Worm (Caenorhabditis elegans) whole organism, L1 larva: ENCODE results near the gene eelo-2.

Experiments
- elt-3 ChIP-seq, 6 experiments: fragments of 150-350 bp in 1 of 6; sonication (generic microtip); optimal IDR thresholded peaks; 2 replicates each; lab custom pipeline; 2017 to 2018; ENCODE audit warnings: missing biosample characterization in 6 of 6, missing genetic modification characterization in 6 of 6, inconsistent platforms in 1 of 6
- fkh-8 ChIP-seq: sonication (generic microtip); optimal IDR thresholded peaks from 2 replicates; lab custom pipeline; 2016; ENCODE audit warnings: mild to moderate bottlenecking, missing genetic modification characterization, missing compliant biosample characterization
- mef-2 ChIP-seq: fragments of 150-350 bp; optimal IDR thresholded peaks from 2 replicates; lab custom pipeline; 2014; ENCODE audit warnings: missing biosample characterization, missing genetic modification characterization
- mep-1 ChIP-seq: fragments of 150-350 bp; optimal IDR thresholded peaks from 2 replicates; lab custom pipeline; 2014; ENCODE audit warnings: missing biosample characterization, missing genetic modification characterization
- sptf-1 ChIP-seq: fragments of 150-350 bp; optimal IDR thresholded peaks from 2 replicates; lab custom pipeline; 2014; ENCODE audit warnings: missing biosample characterization, missing genetic modification characterization
- zag-1 ChIP-seq: fragments of 150-350 bp; optimal IDR thresholded peaks from 2 replicates; lab custom pipeline; 2014; ENCODE audit warnings: missing biosample characterization, missing genetic modification characterization

- no peak for TF ChIP-seq fkh-8 (tag; lab: Kevin White, UChicago)
- no peak for TF ChIP-seq zag-1 (tag; lab: Kevin White, UChicago)
- no peak for TF ChIP-seq mef-2 (tag; lab: Kevin White, UChicago)
- TF ChIP-seq mep-1: no peak
- no peak for TF ChIP-seq sptf-1 (tag; lab: Kevin White, UChicago)
- no peak for TF ChIP-seq elt-3 (tag; optimal IDR thresholded peaks at IDR 0.05; lab: Kevin White, UChicago)
Observed at ce11 chrIV:17259310-17259709, 9.4 kb downstream of the eelo-2 start, which contains the start of gene phyh-1.
